Fruit fly (Drosophila melanogaster): Measurements from ENCODE around the gene CG17186.

CG17186 gene

dm6 chr3R:19924331-19924730 lies 47.0 kb upstream of the CG17186 start (continued):
- TF ChIP-seq B-H2 (GFP tag; optimal IDR thresholded peaks at IDR 0.05) (peak; percentile 11), otp (GFP tag; IDR thresholded peaks at IDR 0.05) (peak; percentile 64; the same call in 1 of the 3 replicates), CG43689 (GFP tag; IDR thresholded peaks at IDR 0.05) (no peak), Opbp (GFP tag; IDR thresholded peaks at IDR 0.05; ENCODE audit: partially characterized antibody) (no peak), CG10209 (GFP tag; optimal IDR thresholded peaks at IDR 0.05) (peak; percentile 4), CG15514 (GFP tag; optimal IDR thresholded peaks at IDR 0.05) (peak; percentile 45), zen (tag; optimal IDR thresholded peaks at IDR 0.05) (no peak), CG9932 (GFP tag; IDR thresholded peaks at IDR 0.05) (peak; percentile 29; the same call in 1 of the 2 replicates), Hmr (GFP tag; optimal IDR thresholded peaks at IDR 0.05) (peak; percentile 66), Hr39 (optimal IDR thresholded peaks at IDR 0.05) (no peak), zfh1 (GFP tag; IDR thresholded peaks at IDR 0.05) (no peak), HHEX (GFP tag; optimal IDR thresholded peaks at IDR 0.05) (peak; percentile 33), croc (GFP tag; conservative IDR thresholded peaks at IDR 0.05) (no peak), Max (GFP tag; optimal IDR thresholded peaks at IDR 0.05) (no peak), CG7372 (GFP tag; IDR thresholded peaks at IDR 0.05) (no peak), Meics (GFP tag; optimal IDR thresholded peaks at IDR 0.05) (peak; percentile 49), org-1 (GFP tag; optimal IDR thresholded peaks at IDR 0.05) (peak; percentile 2), CG13775 (GFP tag; optimal IDR thresholded peaks at IDR 0.05) (no peak), CG10959 (GFP tag; IDR thresholded peaks at IDR 0.05) (no peak), CG10543 (GFP tag; optimal IDR thresholded peaks at IDR 0.05) (peak; percentile 49), CG2120 (GFP tag; optimal IDR thresholded peaks at IDR 0.05) (peak; percentile 48), Dip3 (GFP tag; optimal IDR thresholded peaks at IDR 0.05) (peak; percentile 1), CG4854 (GFP tag; optimal IDR thresholded peaks at IDR 0.05) (no peak), Atf3 (GFP tag; optimal IDR thresholded peaks at IDR 0.05) (no peak), CG9817 (tag; optimal IDR thresholded peaks at IDR 0.05) (peak; percentile 10), C15 (GFP tag; IDR thresholded peaks at IDR 0.05) (no peak), CG2678 (tag; optimal IDR thresholded peaks at IDR 0.05) (no peak), CG6813 (GFP tag; optimal IDR thresholded peaks at IDR 0.05) (peak; percentile 30), Bgb (GFP tag; IDR thresholded peaks at IDR 0.05; ENCODE audit: partially characterized antibody) (no peak), sob (GFP tag; IDR thresholded peaks at IDR 0.05) (peak; percentile 33; the same call in 1 of the 2 replicates), schlank (tag; optimal IDR thresholded peaks at IDR 0.05) (peak; percentile 24), CG10321 (GFP tag; IDR thresholded peaks at IDR 0.05) (no peak), Trl (optimal IDR thresholded peaks at IDR 0.05) (no peak), Trl (GFP tag; optimal IDR thresholded peaks at IDR 0.05) (peak; percentile 5), Rfx (GFP tag; IDR thresholded peaks at IDR 0.05) (peak; percentile 37; the same call in 1 of the 2 replicates), BtbVII (GFP tag; optimal IDR thresholded peaks at IDR 0.05) (peak; percentile 36), sens (GFP tag) (peak; percentile 56), CG18599 (GFP tag; optimal IDR thresholded peaks at IDR 0.05) (peak; percentile 50), CG14014 (GFP tag; IDR thresholded peaks at IDR 0.05) (peak; percentile 43; the same call in 1 of the 2 replicates), Tbp (GFP tag; optimal IDR thresholded peaks at IDR 0.05) (no peak), salm (tag; optimal IDR thresholded peaks at IDR 0.05) (no peak), CG8765 (GFP tag; IDR thresholded peaks at IDR 0.05) (no peak), Dbx (GFP tag; IDR thresholded peaks at IDR 0.05) (0 out of 3 replicates have a peak, but pooled peaks have one; percentile 28), grn (GFP tag; optimal IDR thresholded peaks at IDR 0.05) (peak; percentile 14), cwo (GFP tag; optimal IDR thresholded peaks at IDR 0.05) (peak; percentile 8), Atf6 (GFP tag; IDR thresholded peaks at IDR 0.05) (peak; percentile 62), nom (GFP tag; optimal IDR thresholded peaks at IDR 0.05) (no peak), CG12071 (GFP tag; optimal IDR thresholded peaks at IDR 0.05) (peak; percentile 51), z (GFP tag; IDR thresholded peaks at IDR 0.05) (no peak), Asciz (GFP tag; optimal IDR thresholded peaks at IDR 0.05) (peak; percentile 22), eyg (GFP tag; optimal IDR thresholded peaks at IDR 0.05) (peak; percentile 13), CG12391 (tag; optimal IDR thresholded peaks at IDR 0.05) (no peak)

All from whole organism, embryonic.